Fruit fly (Drosophila melanogaster) whole organism, embryonic: ENCODE data around the gene wda.
A peak's percentile ranks its signal among the peaks of the same experiment; 100 is the strongest.

ENCODE experiments used
- B-H1 ChIP-seq: fragments of 200-800 bp; sonication (Bioruptor generic); IDR thresholded peaks from 3 replicates; pipeline ENCODE4 v1.3.6; 2022; ENCODE audit warnings: missing biosample characterization, missing genetic modification characterization
- Bteb2 ChIP-seq: fragments of 200-800 bp; sonication (Bioruptor generic); optimal IDR thresholded peaks from 2 replicates; lab custom pipeline; 2016; ENCODE audit warnings: missing biosample characterization, missing genetic modification characterization
- CG10431 ChIP-seq: fragments of 200-800 bp; sonication (Bioruptor generic); optimal IDR thresholded peaks from 3 replicates; lab custom pipeline; 2018; ENCODE audit warnings: missing biosample characterization, mild to moderate bottlenecking, missing genetic modification characterization
- CG11504 ChIP-seq: fragments of 200-800 bp; sonication (Bioruptor generic); optimal IDR thresholded peaks from 3 replicates; lab custom pipeline; 2019; ENCODE audit warnings: missing biosample characterization, mild to moderate bottlenecking, missing genetic modification characterization, moderate library complexity
- CG13424 ChIP-seq: fragments of 200-800 bp; sonication (Bioruptor generic); optimal IDR thresholded peaks from 2 replicates; lab custom pipeline; 2019; ENCODE audit warnings: missing biosample characterization, mild to moderate bottlenecking, missing genetic modification characterization, moderate library complexity
- CG14710 ChIP-seq: fragments of 200-800 bp; sonication (Bioruptor generic); optimal IDR thresholded peaks from 3 replicates; lab custom pipeline; 2019; ENCODE audit warnings: missing biosample characterization, mild to moderate bottlenecking, missing genetic modification characterization, moderate library complexity
- CG15011 ChIP-seq: fragments of 200-800 bp; sonication (Bioruptor generic); optimal IDR thresholded peaks from 3 replicates; lab custom pipeline; 2018; ENCODE audit warnings: missing biosample characterization, mild to moderate bottlenecking, missing genetic modification characterization
- CG16863 ChIP-seq: fragments of 200-800 bp; sonication (Bioruptor generic); optimal IDR thresholded peaks from 3 replicates; lab custom pipeline; 2016; ENCODE audit warnings: missing biosample characterization, missing genetic modification characterization
- CG18476 ChIP-seq: fragments of 200-800 bp; sonication (Bioruptor generic); optimal IDR thresholded peaks from 2 replicates; lab custom pipeline; 2016; ENCODE audit warnings: missing biosample characterization, mild to moderate bottlenecking, missing genetic modification characterization
- CG2678 ChIP-seq: fragments of 200-800 bp; sonication (Bioruptor generic); optimal IDR thresholded peaks from 3 replicates; lab custom pipeline; 2019; ENCODE audit warnings: missing biosample characterization, mild to moderate bottlenecking, missing genetic modification characterization, moderate library complexity
- CG31365 ChIP-seq: fragments of 200-800 bp; sonication (Bioruptor generic); optimal IDR thresholded peaks from 2 replicates; lab custom pipeline; 2018; ENCODE audit warnings: missing biosample characterization, mild to moderate bottlenecking, missing genetic modification characterization
- CG3163 ChIP-seq: fragments of 200-800 bp; sonication (Bioruptor generic); optimal IDR thresholded peaks from 3 replicates; lab custom pipeline; 2016; ENCODE audit warnings: missing biosample characterization, missing genetic modification characterization
- CG4424 ChIP-seq: fragments of 200-800 bp; sonication (Bioruptor generic); optimal IDR thresholded peaks from 3 replicates; lab custom pipeline; 2016; ENCODE audit warnings: missing biosample characterization, missing genetic modification characterization
- CG4820 ChIP-seq: fragments of 200-800 bp; sonication (Bioruptor generic); optimal IDR thresholded peaks from 3 replicates; lab custom pipeline; 2016; ENCODE audit warnings: missing biosample characterization, missing genetic modification characterization
- CG8924 ChIP-seq: fragments of 200-800 bp; optimal IDR thresholded peaks from 3 replicates; lab custom pipeline; 2019; ENCODE audit warnings: missing biosample characterization, mild to moderate bottlenecking, missing genetic modification characterization, moderate library complexity
- CG9727 ChIP-seq: fragments of 200-800 bp; sonication (Bioruptor generic); optimal IDR thresholded peaks from 3 replicates; lab custom pipeline; 2017; ENCODE audit warnings: missing biosample characterization, mild to moderate bottlenecking, missing genetic modification characterization
- CG9932 ChIP-seq: fragments of 200-800 bp; sonication (Bioruptor generic); IDR thresholded peaks from 2 replicates; pipeline ENCODE4 v1.3.6; 2022; ENCODE audit warnings: missing biosample characterization, missing genetic modification characterization
- Dad ChIP-seq: fragments of 200-800 bp; sonication (Bioruptor generic); optimal IDR thresholded peaks from 3 replicates; lab custom pipeline; 2016; ENCODE audit warnings: missing biosample characterization, missing genetic modification characterization
- E2f2 ChIP-seq: fragments of 200-800 bp; sonication (Bioruptor generic); IDR thresholded peaks from 2 replicates; pipeline ENCODE4 v1.3.6; 2022; ENCODE audit warnings: missing biosample characterization, missing genetic modification characterization
- ERR ChIP-seq: fragments of 200-800 bp; sonication (Bioruptor generic); optimal IDR thresholded peaks from 2 replicates; lab custom pipeline; 2016; ENCODE audit warnings: missing biosample characterization, missing genetic modification characterization
- Gsc ChIP-seq: fragments of 200-800 bp; sonication (Bioruptor generic); IDR thresholded peaks from 2 replicates; pipeline ENCODE4 v1.3.6; 2022; ENCODE audit warnings: missing biosample characterization, missing genetic modification characterization
- Gug ChIP-seq: fragments of 200-800 bp; sonication (Bioruptor generic); IDR thresholded peaks from 4 replicates; pipeline ENCODE4 v1.3.6; 2022; ENCODE audit warnings: missing biosample characterization, missing genetic modification characterization
- HHEX ChIP-seq: fragments of 200-800 bp; sonication (Bioruptor generic); optimal IDR thresholded peaks from 3 replicates; lab custom pipeline; 2017; ENCODE audit warnings: missing biosample characterization, mild to moderate bottlenecking, missing genetic modification characterization, missing genetic modification reagents
- HmgD ChIP-seq: fragments of 200-800 bp; sonication (Bioruptor generic); optimal IDR thresholded peaks from 3 replicates; lab custom pipeline; 2016; ENCODE audit warnings: missing biosample characterization, missing genetic modification characterization
- Hr78 ChIP-seq, 2 experiments: fragments of 200-800 bp in 1 of 2; fragments of >200 bp in 1 of 2; sonication (Bioruptor generic) in 1 of 2; optimal IDR thresholded peaks; 2 replicates each; lab custom pipeline; 2017 to 2019; ENCODE audit warnings: missing biosample characterization in 2 of 2, missing genetic modification characterization in 2 of 2, mild to moderate bottlenecking in 1 of 2, moderate library complexity in 1 of 2
- Mad ChIP-seq: fragments of 200-800 bp; sonication (Bioruptor generic); optimal IDR thresholded peaks from 2 replicates; lab custom pipeline; 2016; ENCODE audit warnings: missing biosample characterization, missing genetic modification characterization
- NfI ChIP-seq: fragments of 200-800 bp; sonication (Bioruptor generic); optimal IDR thresholded peaks from 3 replicates; lab custom pipeline; 2018; ENCODE audit warnings: missing biosample characterization, mild to moderate bottlenecking, missing genetic modification characterization, moderate library complexity
- Poxn ChIP-seq: fragments of 200-800 bp; sonication (Bioruptor generic); IDR thresholded peaks from 2 replicates; pipeline ENCODE4 v1.3.6; 2022; ENCODE audit warnings: missing biosample characterization, missing genetic modification characterization
- Six4 ChIP-seq: fragments of 200-800 bp; sonication (Bioruptor generic); optimal IDR thresholded peaks from 2 replicates; lab custom pipeline; 2016; ENCODE audit warnings: missing biosample characterization, missing genetic modification characterization
- ab ChIP-seq: fragments of 200-800 bp; sonication (Bioruptor generic); optimal IDR thresholded peaks from 2 replicates; lab custom pipeline; 2016; ENCODE audit warnings: missing biosample characterization, missing genetic modification characterization
- chif ChIP-seq, 2 experiments: fragments of 200-800 bp; sonication (Bioruptor generic); optimal IDR thresholded peaks; 3 replicates each; lab custom pipeline; 2016; ENCODE audit warnings: missing biosample characterization in 2 of 2, missing genetic modification characterization in 2 of 2
- dysf ChIP-seq: fragments of 200-800 bp; sonication (Bioruptor generic); IDR thresholded peaks from 3 replicates; pipeline ENCODE4 v1.3.6; 2022; ENCODE audit warnings: missing biosample characterization, missing genetic modification characterization
- fd102C ChIP-seq: fragments of 200-800 bp; sonication (Bioruptor generic); optimal IDR thresholded peaks from 2 replicates; lab custom pipeline; 2018; ENCODE audit warnings: missing biosample characterization, mild to moderate bottlenecking, missing genetic modification characterization, moderate library complexity
- gfzf ChIP-seq: fragments of 200-800 bp; sonication (Bioruptor generic); optimal IDR thresholded peaks from 2 replicates; lab custom pipeline; 2016; ENCODE audit warnings: missing biosample characterization, mild to moderate bottlenecking, missing genetic modification characterization, moderate library complexity
- grau ChIP-seq: fragments of 200-800 bp; optimal IDR thresholded peaks from 3 replicates; lab custom pipeline; 2019; ENCODE audit warnings: missing biosample characterization, mild to moderate bottlenecking, missing genetic modification characterization, moderate library complexity
- gt ChIP-seq: fragments of 200-800 bp; sonication (Bioruptor generic); IDR thresholded peaks from 2 replicates; pipeline ENCODE4 v1.3.6; 2022; ENCODE audit warnings: missing biosample characterization, missing genetic modification characterization
- ham ChIP-seq: fragments of 200-800 bp; sonication (Bioruptor generic); IDR thresholded peaks from 2 replicates; pipeline ENCODE4 v1.3.6; 2022; ENCODE audit warnings: missing biosample characterization, missing genetic modification characterization
- inv ChIP-seq: fragments of 200-800 bp; sonication (Bioruptor generic); IDR thresholded peaks from 2 replicates; pipeline ENCODE4 v1.3.6; 2022; ENCODE audit warnings: missing biosample characterization, missing genetic modification characterization; ENCODE audit not compliant: partially characterized antibody
- nerfin-1 ChIP-seq: fragments of 200-800 bp; sonication (Bioruptor generic); optimal IDR thresholded peaks from 3 replicates; lab custom pipeline; 2019; ENCODE audit warnings: missing biosample characterization, mild to moderate bottlenecking, missing genetic modification characterization, moderate library complexity
- oc ChIP-seq: fragments of 200-800 bp; sonication (Bioruptor generic); optimal IDR thresholded peaks from 2 replicates; lab custom pipeline; 2018; ENCODE audit warnings: missing biosample characterization, mild to moderate bottlenecking, missing genetic modification characterization, moderate library complexity
- pb ChIP-seq: fragments of 200-800 bp; sonication (Bioruptor generic); optimal IDR thresholded peaks from 3 replicates; lab custom pipeline; 2016; ENCODE audit warnings: missing biosample characterization, missing genetic modification characterization
- pzg ChIP-seq: fragments of 200-800 bp; sonication (Bioruptor generic); optimal IDR thresholded peaks from 3 replicates; lab custom pipeline; 2018; ENCODE audit warnings: missing biosample characterization, mild to moderate bottlenecking, missing genetic modification characterization, moderate library complexity
- ranshi ChIP-seq: fragments of 200-800 bp; sonication (Bioruptor generic); IDR thresholded peaks from 2 replicates; pipeline ENCODE4 v1.3.6; 2022; ENCODE audit warnings: missing biosample characterization, missing genetic modification characterization
- sens ChIP-seq: fragments of 200-800 bp; sonication (Bioruptor generic); peaks from one replicate; lab custom pipeline; 2016; ENCODE audit warnings: missing biosample characterization, missing genetic modification characterization
- shn ChIP-seq: fragments of 200-800 bp; sonication (Bioruptor generic); optimal IDR thresholded peaks from 3 replicates; lab custom pipeline; 2016; ENCODE audit warnings: missing biosample characterization, missing genetic modification characterization
- slou ChIP-seq: fragments of 200-800 bp; sonication (Bioruptor generic); optimal IDR thresholded peaks from 3 replicates; lab custom pipeline; 2016; ENCODE audit warnings: missing biosample characterization, missing genetic modification characterization
- ssp ChIP-seq: fragments of 200-800 bp; sonication (Bioruptor generic); IDR thresholded peaks from 2 replicates; pipeline ENCODE4 v1.3.6; 2022; ENCODE audit warnings: missing biosample characterization, missing genetic modification characterization
- tup ChIP-seq: fragments of 200-800 bp; sonication (Bioruptor generic); optimal IDR thresholded peaks from 2 replicates; lab custom pipeline; 2016; ENCODE audit warnings: missing biosample characterization, mild to moderate bottlenecking, missing genetic modification characterization, moderate library complexity
- twi ChIP-seq: fragments of 200-800 bp; optimal IDR thresholded peaks from 2 replicates; lab custom pipeline; 2019; ENCODE audit warnings: missing biosample characterization, mild to moderate bottlenecking, missing genetic modification characterization, moderate library complexity
- unpg ChIP-seq: fragments of 200-800 bp; sonication (Bioruptor generic); optimal IDR thresholded peaks from 3 replicates; lab custom pipeline; 2018; ENCODE audit warnings: missing biosample characterization, mild to moderate bottlenecking, missing genetic modification characterization, moderate library complexity

wda gene

DNA sequence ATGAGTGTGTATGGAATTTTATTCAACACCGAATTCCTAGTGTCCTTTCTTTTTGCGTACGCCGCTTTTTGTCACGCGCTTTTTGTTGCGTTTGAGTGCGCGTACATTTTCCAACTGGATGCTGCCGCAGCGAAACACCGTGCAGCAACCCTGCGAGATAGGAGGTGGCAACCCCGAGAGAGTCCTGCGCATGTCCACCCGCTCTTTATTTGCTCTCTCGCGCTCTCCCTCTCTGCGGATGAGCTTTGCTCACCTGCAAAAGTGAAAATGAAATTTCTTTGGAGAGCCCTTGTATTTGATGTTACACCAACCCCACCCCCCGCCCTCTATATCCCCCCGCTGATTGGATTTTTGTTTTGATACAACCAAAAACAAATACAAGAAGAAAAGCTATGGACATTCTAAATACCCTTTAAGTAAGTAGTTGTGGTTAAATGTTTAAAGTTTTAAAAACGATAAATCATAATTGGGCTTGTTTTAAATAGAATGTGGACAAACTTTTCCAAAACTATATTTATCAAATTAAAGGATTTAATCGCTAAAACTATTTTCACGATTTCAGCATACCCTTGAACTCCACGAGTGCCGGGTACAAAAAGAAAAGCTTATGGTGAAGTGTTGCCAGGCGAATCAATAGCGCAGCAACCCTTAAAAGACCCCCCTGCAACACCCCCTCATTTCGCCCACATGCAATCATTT, 17.8 kb downstream of the wda start (continued):
- TF ChIP-seq chif (GFP tag; optimal IDR thresholded peaks at IDR 0.05; lab: Kevin White, UChicago), result peak; percentile 2 to 27
- peak; percentile 37 for TF ChIP-seq CG4424 (GFP tag; lab: Kevin White, UChicago)
- peak; percentile 53; the same call in 1 of the 2 replicates for TF ChIP-seq E2f2
- TF ChIP-seq gfzf (GFP tag; lab: Kevin White, UChicago), result no peak
- TF ChIP-seq oc (tag; lab: Kevin White, UChicago), result peak; percentile 23
- no peak for TF ChIP-seq gt (GFP tag; lab: Robert Waterston, UW)
- TF ChIP-seq pzg, result no peak
- TF ChIP-seq slou (GFP tag; lab: Kevin White, UChicago), result peak; percentile 16
- peak; percentile 22 for TF ChIP-seq NfI
- peak; percentile 2 for TF ChIP-seq CG18476 (GFP tag; lab: Kevin White, UChicago)
- peak; percentile 32 for TF ChIP-seq CG4820 (GFP tag; lab: Kevin White, UChicago)
- TF ChIP-seq ranshi (GFP tag; lab: Robert Waterston, UW), result peak; percentile 31; the same call in 1 of the 2 replicates
- no peak for TF ChIP-seq twi (tag; lab: Kevin White, UChicago)
- no peak for TF ChIP-seq pb (GFP tag; lab: Kevin White, UChicago)
- no peak for TF ChIP-seq ERR (GFP tag; lab: Kevin White, UChicago)
- no peak for TF ChIP-seq Mad (GFP tag; lab: Kevin White, UChicago)
- peak; percentile 79 for TF ChIP-seq nerfin-1 (tag; lab: Kevin White, UChicago)
- TF ChIP-seq CG9727, result peak; percentile 69
- TF ChIP-seq HHEX, result peak; percentile 43
- TF ChIP-seq shn (GFP tag; lab: Kevin White, UChicago), result no peak
- TF ChIP-seq CG15011 (GFP tag; lab: Kevin White, UChicago), result peak; percentile 46
- no peak for TF ChIP-seq Bteb2
- TF ChIP-seq CG3163, result peak; percentile 4
- peak; percentile 83 for TF ChIP-seq dysf (GFP tag; lab: Robert Waterston, UW)
- TF ChIP-seq CG2678, result peak; percentile 84
- no peak for TF ChIP-seq ab
- peak; percentile 71 for TF ChIP-seq unpg (GFP tag; lab: Kevin White, UChicago)
- no peak for TF ChIP-seq inv
- no peak for TF ChIP-seq Hr78 (GFP tag; optimal IDR thresholded peaks at IDR 0.05; lab: Kevin White, UChicago)
- no peak for TF ChIP-seq HmgD
- peak; percentile 84 for TF ChIP-seq CG8924 (tag; lab: Kevin White, UChicago)
- TF ChIP-seq CG14710 (tag; lab: Kevin White, UChicago), result peak; percentile 48
- TF ChIP-seq grau, result no peak
- TF ChIP-seq fd102C (GFP tag; lab: Kevin White, UChicago), result no peak
- peak; percentile 22 for TF ChIP-seq Dad (GFP tag; lab: Kevin White, UChicago)
- peak; percentile 58 for TF ChIP-seq CG13424 (tag; lab: Kevin White, UChicago)
- TF ChIP-seq ssp, result peak; percentile 49
- peak; percentile 28 for TF ChIP-seq Six4
- no peak for TF ChIP-seq ham
- peak; percentile 56; the same call in 3 of the 4 replicates for TF ChIP-seq Gug (GFP tag; lab: Robert Waterston, UW)
- no peak for TF ChIP-seq CG10431 (GFP tag; lab: Kevin White, UChicago)
- TF ChIP-seq CG9932 (GFP tag; lab: Robert Waterston, UW), result peak; percentile 63
- no peak for TF ChIP-seq CG31365 (tag; lab: Kevin White, UChicago)
- peak; percentile 34 for TF ChIP-seq CG16863
- TF ChIP-seq Gsc, result 0 out of 2 replicates have a peak, but pooled peaks have one; percentile 19
- no peak for TF ChIP-seq Poxn (GFP tag; lab: Robert Waterston, UW)
- peak; percentile 40; the same call in 1 of the 3 replicates for TF ChIP-seq B-H1
- TF ChIP-seq tup (GFP tag; lab: Kevin White, UChicago), result peak; percentile 19
- TF ChIP-seq sens (GFP tag; lab: Kevin White, UChicago), result peak; percentile 94
- TF ChIP-seq CG11504 (tag; lab: Kevin White, UChicago), result peak; percentile 88
